Worm (Caenorhabditis elegans) whole organism, mixed stage, embryonic: ENCODE measurements around the gene T01C8.2.

Experiments
- lin-13 ChIP-seq: fragments of 150-350 bp; optimal IDR thresholded peaks from 2 replicates; lab custom pipeline; 2014; ENCODE audit warnings: missing biosample characterization, missing genetic modification characterization
- lin-32 ChIP-seq: fragments of 200-800 bp; sonication (Bioruptor generic); optimal IDR thresholded peaks from 2 replicates; lab custom pipeline; 2018; ENCODE audit warnings: mild to moderate bottlenecking, missing genetic modification characterization, missing compliant biosample characterization
- mls-2 ChIP-seq: sonication (generic microtip); optimal IDR thresholded peaks from 2 replicates; lab custom pipeline; 2016; ENCODE audit warnings: mild to moderate bottlenecking, missing genetic modification characterization, moderate library complexity, missing compliant biosample characterization
- nhr-12 ChIP-seq: fragments of 150-350 bp; optimal IDR thresholded peaks from 2 replicates; lab custom pipeline; 2014; ENCODE audit warnings: missing biosample characterization, missing genetic modification characterization
- nhr-237 ChIP-seq: fragments of 150-350 bp; optimal IDR thresholded peaks from 2 replicates; lab custom pipeline; 2014; ENCODE audit warnings: missing biosample characterization, missing genetic modification characterization
- nhr-76 ChIP-seq: sonication (generic microtip); optimal IDR thresholded peaks from 2 replicates; lab custom pipeline; 2017; ENCODE audit warnings: missing biosample characterization, missing genetic modification characterization
- snpc-4 ChIP-seq: fragments of 150-350 bp; optimal IDR thresholded peaks from 2 replicates; lab custom pipeline; 2014; ENCODE audit warnings: missing biosample characterization, missing genetic modification characterization
- unc-120 ChIP-seq: sonication (generic microtip); optimal IDR thresholded peaks from 2 replicates; lab custom pipeline; 2017; ENCODE audit warnings: missing genetic modification characterization, missing compliant biosample characterization; ENCODE audit not compliant: poor library complexity, severe bottlenecking
- unc-39 ChIP-seq: fragments of 150-350 bp; optimal IDR thresholded peaks from 2 replicates; lab custom pipeline; 2014; ENCODE audit warnings: missing biosample characterization, missing genetic modification characterization
- unc-62 ChIP-seq: fragments of 150-350 bp; optimal IDR thresholded peaks from 2 replicates; lab custom pipeline; 2014; ENCODE audit warnings: missing biosample characterization, missing genetic modification reagents, missing genetic modification characterization

- TF ChIP-seq nhr-12 (tag; lab: Kevin White, UChicago) (no peak), unc-120 (no peak), nhr-76 (tag; lab: Kevin White, UChicago) (no peak), mls-2 (tag; lab: Kevin White, UChicago) (no peak), lin-13 (tag; lab: Kevin White, UChicago) (no peak), nhr-237 (tag; lab: Kevin White, UChicago) (no peak), unc-39 (tag; lab: Kevin White, UChicago) (no peak), lin-32 (no peak), snpc-4 (tag; lab: Kevin White, UChicago) (no peak), unc-62 (GFP tag; lab: Kevin White, UChicago) (no peak)
Measured at ce11 chrX:16787152-16787551, 914 bp downstream of the T01C8.2 start.
